Fruit fly (Drosophila melanogaster) whole organism, pupa: ENCODE data around the gene ohgt.

Experiments used
- Snoo ChIP-seq: fragments of 200-800 bp; sonication (Bioruptor generic); optimal IDR thresholded peaks from 3 replicates; lab custom pipeline; 2017; ENCODE audit warnings: missing biosample characterization, mild to moderate bottlenecking, missing genetic modification characterization, inconsistent platforms
- fd96Ca ChIP-seq: fragments of 200-800 bp; sonication (Bioruptor generic); IDR thresholded peaks from 3 replicates; pipeline ENCODE4 v1.3.6; 2022; ENCODE audit warnings: missing biosample characterization, missing genetic modification characterization

DNA sequence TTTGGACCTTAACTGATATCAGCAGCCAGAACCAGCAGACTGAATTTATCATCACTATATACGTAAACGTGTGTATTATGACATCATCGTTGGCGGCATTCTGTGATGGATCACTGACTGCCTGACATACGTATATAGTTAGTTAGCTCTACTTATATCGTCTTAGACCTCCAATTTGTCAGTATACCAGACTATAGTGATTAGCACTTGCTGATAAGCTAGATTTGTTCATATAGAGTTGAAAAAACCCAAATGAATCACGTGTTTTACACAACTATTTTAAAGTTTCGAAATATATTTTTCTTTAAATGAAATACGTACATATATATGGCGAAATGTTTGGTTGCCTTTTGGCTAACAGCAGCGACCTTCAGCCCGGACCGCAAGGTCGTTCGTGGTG, 46.8 kb downstream of the ohgt start:
- TF ChIP-seq Snoo (tag; lab: Kevin White, UChicago) (no peak), fd96Ca (no peak)
